Fruit fly (Drosophila melanogaster): ENCODE measurements around the gene nur.

The nur gene

dm6 chr2L:13780109-13780947 is 44.4 kb downstream of the nur start, which contains the start of the genes CG9008 and p38b (continued):
- TF ChIP-seq CG15479 (GFP tag; optimal IDR thresholded peaks at IDR 0.05) (no peak), kah (GFP tag; optimal IDR thresholded peaks at IDR 0.05) (peak; percentile 59), H2.0 (GFP tag; IDR thresholded peaks at IDR 0.05) (no peak; the same call in 1 of the 2 replicates), tna (GFP tag; IDR thresholded peaks at IDR 0.05; ENCODE audit: partially characterized antibody) (peak; percentile 45), schlank (tag; optimal IDR thresholded peaks at IDR 0.05) (no peak), slbo (GFP tag; IDR thresholded peaks at IDR 0.05) (peak; percentile 74), disco-r (GFP tag; optimal IDR thresholded peaks at IDR 0.05) (no peak), sob (GFP tag; IDR thresholded peaks at IDR 0.05) (peak; percentile 61), Xbp1 (GFP tag; optimal IDR thresholded peaks at IDR 0.05) (peak; percentile 75), Myb (GFP tag; optimal IDR thresholded peaks at IDR 0.05) (no peak), so (GFP tag; IDR thresholded peaks at IDR 0.05) (peak; percentile 71; the same call in 2 of the 3 replicates), CG13287 (GFP tag; IDR thresholded peaks at IDR 0.05; ENCODE audit: partially characterized antibody) (peak; percentile 43), CG14965 (GFP tag; optimal IDR thresholded peaks at IDR 0.05; ENCODE audit: borderline replicate concordance) (no peak), Sox102F (GFP tag; optimal IDR thresholded peaks at IDR 0.05) (peak; percentile 80), C15 (GFP tag; IDR thresholded peaks at IDR 0.05) (no peak), kay (GFP tag; optimal IDR thresholded peaks at IDR 0.05) (peak; percentile 42), seq (GFP tag; IDR thresholded peaks at IDR 0.05) (no peak; the same call in 1 of the 2 replicates), CG2116 (GFP tag; optimal IDR thresholded peaks at IDR 0.05) (peak; percentile 74), Ssrp (tag; optimal IDR thresholded peaks at IDR 0.05) (peak; percentile 87), zen2 (GFP tag; IDR thresholded peaks at IDR 0.05; ENCODE audit: partially characterized antibody) (no peak; the same call in 2 of the 3 replicates), CG16815 (GFP tag; optimal IDR thresholded peaks at IDR 0.05) (peak; percentile 63), kni (GFP tag; optimal IDR thresholded peaks at IDR 0.05) (no peak), Dref (GFP tag; IDR thresholded peaks at IDR 0.05) (peak; percentile 83), CG9797 (GFP tag; optimal IDR thresholded peaks at IDR 0.05) (peak; percentile 8), ab (GFP tag; optimal IDR thresholded peaks at IDR 0.05) (no peak), CG2889 (GFP tag; IDR thresholded peaks at IDR 0.05) (0 out of 3 replicates have a peak, but pooled peaks have one; percentile 4), sim (GFP tag; IDR thresholded peaks at IDR 0.05) (no peak), Lpt (GFP tag; optimal IDR thresholded peaks at IDR 0.05) (no peak), aop (GFP tag; IDR thresholded peaks at IDR 0.05) (no peak), CG4707 (GFP tag; optimal IDR thresholded peaks at IDR 0.05) (no peak), CHES-1-like (GFP tag; optimal IDR thresholded peaks at IDR 0.05) (no peak), mam (GFP tag; optimal IDR thresholded peaks at IDR 0.05) (peak; percentile 46), lilli (GFP tag; optimal IDR thresholded peaks at IDR 0.05) (peak; percentile 70), chn (GFP tag; optimal IDR thresholded peaks at IDR 0.05) (peak; percentile 21), D19B (GFP tag; optimal IDR thresholded peaks at IDR 0.05) (peak; percentile 77), CG9817 (tag; optimal IDR thresholded peaks at IDR 0.05) (peak; percentile 71), CG12769 (tag; optimal IDR thresholded peaks at IDR 0.05) (no peak), B-H2 (GFP tag; optimal IDR thresholded peaks at IDR 0.05) (peak; percentile 40), mirr (GFP tag; optimal IDR thresholded peaks at IDR 0.05) (no peak), ttk (GFP tag; IDR thresholded peaks at IDR 0.05) (no peak; the same call in 1 of the 2 replicates), CG11247 (GFP tag; IDR thresholded peaks at IDR 0.05) (peak; percentile 30; the same call in 1 of the 2 replicates), CG34376 (GFP tag; optimal IDR thresholded peaks at IDR 0.05) (peak; percentile 41), CG34224 (GFP tag; IDR thresholded peaks at IDR 0.05; ENCODE audit: partially characterized antibody) (peak; percentile 58; the same call in 2 of the 3 replicates), lab (GFP tag; optimal IDR thresholded peaks at IDR 0.05) (peak; percentile 79), CG31388 (GFP tag; optimal IDR thresholded peaks at IDR 0.05) (no peak), Oaz (GFP tag; IDR thresholded peaks at IDR 0.05) (0 out of 2 replicates have a peak, but pooled peaks have one; percentile 25), CG10321 (GFP tag; IDR thresholded peaks at IDR 0.05) (no peak), vvl (GFP tag; IDR thresholded peaks at IDR 0.05) (peak; percentile 59), CG4854 (GFP tag; optimal IDR thresholded peaks at IDR 0.05) (peak; percentile 35)
